Worm (Caenorhabditis elegans): ENCODE data around the gene lim-8.

- TF ChIP-seq madf-10 (tag; optimal IDR thresholded peaks at IDR 0.05) = no peak
- no peak for TF ChIP-seq snpc-1.1 (tag; optimal IDR thresholded peaks at IDR 0.05; ENCODE audit: insufficient read depth)
- no peak for TF ChIP-seq snpc-4 (GFP tag; optimal IDR thresholded peaks at IDR 0.05)
- TF ChIP-seq snpc-4 (tag; optimal IDR thresholded peaks at IDR 0.05) = no peak
- TF ChIP-seq athp-1 (tag; optimal IDR thresholded peaks at IDR 0.05) = no peak
- no peak for TF ChIP-seq snpc-1.3 (tag; optimal IDR thresholded peaks at IDR 0.05; ENCODE audit: insufficient read depth)
- no peak for TF ChIP-seq T07F8.4 (tag; optimal IDR thresholded peaks at IDR 0.05)
- TF ChIP-seq F57C9.4 (tag; optimal IDR thresholded peaks at IDR 0.05) = no peak
- no peak for TF ChIP-seq Y95B8A.8 (GFP tag; IDR thresholded peaks at IDR 0.05)
- TF ChIP-seq B0035.1 (tag; optimal IDR thresholded peaks at IDR 0.05) = no peak
- TF ChIP-seq nhr-27 (tag; optimal IDR thresholded peaks at IDR 0.05) = no peak
- no peak for TF ChIP-seq lsl-1 (GFP tag; optimal IDR thresholded peaks at IDR 0.05)
- no peak for TF ChIP-seq sea-2 (GFP tag; IDR thresholded peaks at IDR 0.05)
- TF ChIP-seq pha-4 (tag; optimal IDR thresholded peaks at IDR 0.05) = no peak
These were observed 7.3 kb upstream of the lim-8 start, which contains the start of gene R05H11.1 for ce11 chrIII:6795326-6795725.

Data from whole organism, young adult.